Fruit fly (Drosophila melanogaster): ENCODE results near the gene KdelR.

Gene KdelR

dm6 chr2L:10457191-10457899 lies 30.7 kb downstream of the KdelR start, which contains the start of the genes LManI and LManII:
Gene LManI (minus strand): TSS chr2L:10457241.
Gene LManII (plus strand): TSS chr2L:10457658.
- TF ChIP-seq noc (tag; optimal IDR thresholded peaks at IDR 0.05), result no peak

- no peak for TF ChIP-seq noc (tag; optimal IDR thresholded peaks at IDR 0.05)
Measured at dm6 chr2L:10458979-10459378, 32.3 kb downstream of the KdelR start.

dm6 chr2L:10466865-10467270 lies 40.2 kb downstream of the KdelR start:
- TF ChIP-seq noc (tag; optimal IDR thresholded peaks at IDR 0.05), result no peak

- TF ChIP-seq noc (tag; optimal IDR thresholded peaks at IDR 0.05), result peak; percentile 66
Measured at dm6 chr2L:10468388-10468787, 41.7 kb downstream of the KdelR start.

dm6 chr2L:10468978-10469377 lies 42.3 kb downstream of the KdelR start:
- no peak for TF ChIP-seq noc (tag; optimal IDR thresholded peaks at IDR 0.05)

- TF ChIP-seq noc (tag; optimal IDR thresholded peaks at IDR 0.05), result no peak
Measured at dm6 chr2L:10470211-10470610, 43.5 kb downstream of the KdelR start.

dm6 chr2L:10472257-10472656 lies 45.6 kb downstream of the KdelR start:
- no peak for TF ChIP-seq noc (tag; optimal IDR thresholded peaks at IDR 0.05)

- TF ChIP-seq noc (tag; optimal IDR thresholded peaks at IDR 0.05), result peak; percentile 71
Measured at dm6 chr2L:10474268-10474678, 47.6 kb downstream of the KdelR start, which contains the start of gene RluA-1. Gene RluA-1 (minus strand): TSS chr2L:10474349.

dm6 chr2L:10474815-10475214 lies 48.1 kb downstream of the KdelR start:
- no peak for TF ChIP-seq noc (tag; optimal IDR thresholded peaks at IDR 0.05)

- no peak for TF ChIP-seq noc (tag; optimal IDR thresholded peaks at IDR 0.05)
Measured at dm6 chr2L:10476879-10477278, 50.2 kb downstream of the KdelR start, which contains the start of gene RluA-2. Gene RluA-2 (plus strand): TSS chr2L:10477073.
